Fruit fly (Drosophila melanogaster): ENCODE results near the gene HP1D3csd.

HP1D3csd gene

dm6 chrX:19153288-19154130 is 36.5 kb upstream of the HP1D3csd start (continued):
- TF ChIP-seq fd102C (GFP tag; optimal IDR thresholded peaks at IDR 0.05): no peak
- TF ChIP-seq otp (GFP tag; IDR thresholded peaks at IDR 0.05): peak; percentile 4; the same call in 1 of the 3 replicates
- no peak for TF ChIP-seq Ets65A (GFP tag)
- TF ChIP-seq eve (GFP tag; optimal IDR thresholded peaks at IDR 0.05): no peak
- no peak for TF ChIP-seq Fer2 (tag; optimal IDR thresholded peaks at IDR 0.05)
- no peak for TF ChIP-seq CG11398 (GFP tag; optimal IDR thresholded peaks at IDR 0.05)
- TF ChIP-seq CG4820 (GFP tag; optimal IDR thresholded peaks at IDR 0.05): no peak
- no peak for TF ChIP-seq pnt (GFP tag; optimal IDR thresholded peaks at IDR 0.05)
- no peak; the same call in 2 of the 3 replicates for TF ChIP-seq CG11695 (GFP tag; IDR thresholded peaks at IDR 0.05)
- no peak for TF ChIP-seq nau (GFP tag; optimal IDR thresholded peaks at IDR 0.05)
- TF ChIP-seq CG11093 (GFP tag; IDR thresholded peaks at IDR 0.05): no peak
- TF ChIP-seq dysf (GFP tag; IDR thresholded peaks at IDR 0.05): no peak
- TF ChIP-seq schlank (tag; optimal IDR thresholded peaks at IDR 0.05): no peak
- no peak for TF ChIP-seq CG32772 (GFP tag; IDR thresholded peaks at IDR 0.05)
- TF ChIP-seq CG10274 (GFP tag; optimal IDR thresholded peaks at IDR 0.05): no peak
- peak; percentile 63; the same call in 1 of the 2 replicates for TF ChIP-seq CG42726 (GFP tag; IDR thresholded peaks at IDR 0.05; ENCODE audit: partially characterized antibody)
- no peak for TF ChIP-seq CG2875 (GFP tag; optimal IDR thresholded peaks at IDR 0.05)
- no peak for TF ChIP-seq CG32532 (GFP tag; IDR thresholded peaks at IDR 0.05)
- no peak for TF ChIP-seq CG9797 (GFP tag; optimal IDR thresholded peaks at IDR 0.05)
- no peak for TF ChIP-seq tna (GFP tag; IDR thresholded peaks at IDR 0.05; ENCODE audit: partially characterized antibody)
- TF ChIP-seq vfl (GFP tag; optimal IDR thresholded peaks at IDR 0.05): no peak
- TF ChIP-seq CG7839 (tag; optimal IDR thresholded peaks at IDR 0.05): no peak
- peak; percentile 68; the same call in 2 of the 3 replicates for TF ChIP-seq CG34422 (GFP tag; IDR thresholded peaks at IDR 0.05)
- TF ChIP-seq seq (GFP tag; IDR thresholded peaks at IDR 0.05): no peak
- no peak for TF ChIP-seq CG32767 (GFP tag; IDR thresholded peaks at IDR 0.05)
- no peak for TF ChIP-seq toy (GFP tag; IDR thresholded peaks at IDR 0.05)
- no peak for TF ChIP-seq Sin3A (optimal IDR thresholded peaks at IDR 0.05)
- no peak for TF ChIP-seq CG2202 (tag; optimal IDR thresholded peaks at IDR 0.05)

dm6 chrX:19154249-19154648 is 35.8 kb upstream of the HP1D3csd start:
- TF ChIP-seq CG7963 (GFP tag; IDR thresholded peaks at IDR 0.05; ENCODE audit: partially characterized antibody) (no peak), Hr78 (GFP tag; optimal IDR thresholded peaks at IDR 0.05) (peak in 1 of 2 experiments; percentile 95)

- TF ChIP-seq sd (tag; optimal IDR thresholded peaks at IDR 0.05): peak; percentile 3
- TF ChIP-seq repo (GFP tag; optimal IDR thresholded peaks at IDR 0.05): peak; percentile 79
- peak; percentile 67 for TF ChIP-seq ssp (GFP tag; IDR thresholded peaks at IDR 0.05)
- TF ChIP-seq HLHmδ (GFP tag; optimal IDR thresholded peaks at IDR 0.05): no peak
- TF ChIP-seq CG10267 (tag; optimal IDR thresholded peaks at IDR 0.05): peak; percentile 86
- peak; percentile 65 for TF ChIP-seq CG7271 (tag; optimal IDR thresholded peaks at IDR 0.05)
- TF ChIP-seq CG4424 (GFP tag; optimal IDR thresholded peaks at IDR 0.05): peak; percentile 91
- TF ChIP-seq E2f1 (GFP tag; IDR thresholded peaks at IDR 0.05): peak; percentile 79
- peak; percentile 74; the same call in 1 of the 3 replicates for TF ChIP-seq CG3726 (GFP tag; IDR thresholded peaks at IDR 0.05)
- peak; percentile 46 for TF ChIP-seq HmgD (GFP tag; optimal IDR thresholded peaks at IDR 0.05)
- peak; percentile 70 for TF ChIP-seq Ets97D (GFP tag; optimal IDR thresholded peaks at IDR 0.05)
- TF ChIP-seq CG10366 (GFP tag; IDR thresholded peaks at IDR 0.05): peak; percentile 74
- TF ChIP-seq CG17802 (tag; optimal IDR thresholded peaks at IDR 0.05): peak; percentile 75
- peak; percentile 72 for TF ChIP-seq CG11723 (GFP tag; optimal IDR thresholded peaks at IDR 0.05)
- peak; percentile 92 for TF ChIP-seq CG15696 (tag; optimal IDR thresholded peaks at IDR 0.05)
- TF ChIP-seq cad (GFP tag; optimal IDR thresholded peaks at IDR 0.05): no peak
- TF ChIP-seq Scr (GFP tag; IDR thresholded peaks at IDR 0.05; ENCODE audit: partially characterized antibody): no peak
- peak; percentile 78 for TF ChIP-seq CG14667 (GFP tag; IDR thresholded peaks at IDR 0.05)
- peak; percentile 74 for TF ChIP-seq tx (GFP tag; optimal IDR thresholded peaks at IDR 0.05)
These were observed 35.0 kb upstream of the HP1D3csd start for dm6 chrX:19154998-19155397.
